Fruit fly (Drosophila melanogaster) whole organism, adult: ENCODE data around the gene spdi.

Experiments
- CG12768 ChIP-seq: fragments of 200-800 bp; sonication (Bioruptor generic); optimal IDR thresholded peaks from 2 replicates; lab custom pipeline; 2017; ENCODE audit warnings: missing biosample characterization, missing genetic modification characterization, mild to moderate bottlenecking, moderate library complexity, missing genetic modification reagents
- CG14711 ChIP-seq: fragments of 200-800 bp; sonication (Bioruptor generic); optimal IDR thresholded peaks from 2 replicates; lab custom pipeline; 2018; ENCODE audit warnings: missing biosample characterization, mild to moderate bottlenecking, missing genetic modification characterization, moderate library complexity
- CG1620 ChIP-seq: fragments of 200-800 bp; sonication (Bioruptor generic); optimal IDR thresholded peaks from 2 replicates; lab custom pipeline; 2016; ENCODE audit warnings: missing biosample characterization, missing genetic modification characterization
- Clk ChIP-seq: fragments of 200-800 bp; sonication (Bioruptor generic); optimal IDR thresholded peaks from 2 replicates; lab custom pipeline; 2017; ENCODE audit warnings: missing biosample characterization, missing genetic modification characterization
- Crg-1 ChIP-seq: fragments of 200-800 bp; sonication (Bioruptor generic); optimal IDR thresholded peaks from 2 replicates; lab custom pipeline; 2016; ENCODE audit warnings: missing biosample characterization, missing genetic modification characterization
- bab1 ChIP-seq: fragments of 200-800 bp; sonication (Bioruptor generic); optimal IDR thresholded peaks from 3 replicates; lab custom pipeline; 2019; ENCODE audit warnings: missing biosample characterization, mild to moderate bottlenecking, missing genetic modification characterization, moderate library complexity
- cic ChIP-seq: fragments of 200-800 bp; sonication (Bioruptor generic); optimal IDR thresholded peaks from 2 replicates; lab custom pipeline; 2017; ENCODE audit warnings: missing biosample characterization, mild to moderate bottlenecking, missing genetic modification characterization, moderate library complexity
- kay ChIP-seq: fragments of 200-800 bp; sonication (Bioruptor generic); peaks from one replicate; lab custom pipeline; 2016; ENCODE audit warnings: missing biosample characterization, missing genetic modification characterization, borderline replicate concordance
- ovo ChIP-seq: fragments of 200-800 bp; sonication (Bioruptor generic); optimal IDR thresholded peaks from 2 replicates; lab custom pipeline; 2016; ENCODE audit warnings: missing biosample characterization, missing genetic modification characterization
- pad ChIP-seq: fragments of 200-800 bp; sonication (Bioruptor generic); optimal IDR thresholded peaks from 3 replicates; lab custom pipeline; 2017; ENCODE audit warnings: missing biosample characterization, missing genetic modification characterization, mild to moderate bottlenecking, moderate library complexity, missing genetic modification reagents
- tj ChIP-seq: fragments of 200-800 bp; sonication (Bioruptor generic); optimal IDR thresholded peaks from 3 replicates; lab custom pipeline; 2017; ENCODE audit warnings: missing biosample characterization, mild to moderate bottlenecking, missing genetic modification characterization, moderate library complexity
- toe ChIP-seq: fragments of 200-800 bp; sonication (Bioruptor generic); optimal IDR thresholded peaks from 2 replicates; lab custom pipeline; 2016; ENCODE audit warnings: missing biosample characterization, missing genetic modification characterization

dm6 chrX:655492-656379 is 35.7 kb upstream of the spdi start, which contains the start of the genes Hmt4-20 and SkpA:
- no peak for TF ChIP-seq pad
- TF ChIP-seq bab1 (GFP tag; lab: Kevin White, UChicago), result no peak
- peak; percentile 19 for TF ChIP-seq CG1620 (GFP tag; lab: Kevin White, UChicago)
- no peak for TF ChIP-seq tj
- no peak for TF ChIP-seq cic (GFP tag; lab: Kevin White, UChicago)
- TF ChIP-seq toe, result no peak
- no peak for TF ChIP-seq Clk (GFP tag; lab: Kevin White, UChicago)
- no peak for TF ChIP-seq CG12768
- TF ChIP-seq kay (GFP tag; lab: Kevin White, UChicago), result no peak
- TF ChIP-seq CG14711 (tag; lab: Kevin White, UChicago), result no peak
- no peak for TF ChIP-seq ovo (GFP tag; lab: Kevin White, UChicago)
- TF ChIP-seq Crg-1 (GFP tag; lab: Kevin White, UChicago), result no peak
